Worm (Caenorhabditis elegans) whole organism, early embryonic: Measurements from ENCODE around the gene srh-288.

ENCODE experiments used
- B0310.2 ChIP-seq: sonication (generic microtip); optimal IDR thresholded peaks from 2 replicates; lab custom pipeline; 2016; ENCODE audit warnings: mild to moderate bottlenecking, missing genetic modification characterization, missing compliant biosample characterization
- F13C5.2 ChIP-seq: sonication (generic microtip); optimal IDR thresholded peaks from 2 replicates; lab custom pipeline; 2017; ENCODE audit warnings: mild to moderate bottlenecking, missing genetic modification characterization, inconsistent platforms, missing compliant biosample characterization
- aly-1 ChIP-seq: sonication (generic microtip); optimal IDR thresholded peaks from 2 replicates; lab custom pipeline; 2016; ENCODE audit warnings: missing genetic modification characterization, missing compliant biosample characterization
- ama-1 ChIP-seq: fragments of 150-350 bp; optimal IDR thresholded peaks from 2 replicates; lab custom pipeline; 2014
- ceh-13 ChIP-seq: fragments of 200-800 bp; sonication (Bioruptor generic); optimal IDR thresholded peaks from 2 replicates; lab custom pipeline; 2018; ENCODE audit warnings: mild to moderate bottlenecking, missing genetic modification characterization, missing compliant biosample characterization
- ceh-36 ChIP-seq: sonication (generic microtip); optimal IDR thresholded peaks from 2 replicates; lab custom pipeline; 2016; ENCODE audit warnings: missing genetic modification characterization, inconsistent platforms, missing compliant biosample characterization
- ets-7 ChIP-seq: sonication (generic microtip); optimal IDR thresholded peaks from 2 replicates; lab custom pipeline; 2016; ENCODE audit warnings: missing genotype, missing genetic modification characterization, missing compliant biosample characterization
- flt-1 ChIP-seq: fragments of 200-800 bp; sonication (Bioruptor generic); IDR thresholded peaks from 2 replicates; pipeline ENCODE4 v1.3.6; 2022; ENCODE audit warnings: missing genetic modification characterization, missing compliant biosample characterization
- hmbx-1 ChIP-seq: sonication (generic microtip); optimal IDR thresholded peaks from 2 replicates; lab custom pipeline; 2016; ENCODE audit warnings: mild to moderate bottlenecking, missing genetic modification characterization, missing compliant biosample characterization
- hmg-4 ChIP-seq: fragments of 200-800 bp; sonication (Bioruptor generic); optimal IDR thresholded peaks from 2 replicates; lab custom pipeline; 2018; ENCODE audit warnings: mild to moderate bottlenecking, missing genetic modification characterization, missing compliant biosample characterization
- hnd-1 ChIP-seq: sonication (generic microtip); optimal IDR thresholded peaks from 2 replicates; lab custom pipeline; 2016; ENCODE audit warnings: missing genetic modification characterization, missing compliant biosample characterization
- pes-1 ChIP-seq: fragments of 200-800 bp; sonication (Bioruptor generic); IDR thresholded peaks from 2 replicates; pipeline ENCODE4 v1.3.6; 2022; ENCODE audit warnings: missing genetic modification reagents, missing genetic modification characterization, missing compliant biosample characterization
- scrt-1 ChIP-seq: fragments of 200-800 bp; sonication (Bioruptor generic); IDR thresholded peaks from 2 replicates; pipeline ENCODE4 v1.3.6; 2022; ENCODE audit warnings: missing genetic modification characterization, missing compliant biosample characterization
- sea-1 ChIP-seq: fragments of 200-800 bp; sonication (Bioruptor generic); conservative IDR thresholded peaks from 2 replicates; pipeline ENCODE4 v1.3.6; 2022; ENCODE audit warnings: missing genetic modification characterization, missing compliant biosample characterization
- tbx-11 ChIP-seq: fragments of 200-800 bp; sonication (Bioruptor generic); IDR thresholded peaks from 2 replicates; pipeline ENCODE4 v1.3.6; 2022; ENCODE audit warnings: missing genetic modification characterization, missing compliant biosample characterization
- tbx-37 ChIP-seq: fragments of 200-800 bp; sonication (Bioruptor generic); conservative IDR thresholded peaks from 2 replicates; pipeline ENCODE4 v1.3.6; 2022; ENCODE audit warnings: missing genetic modification reagents, missing genetic modification characterization, missing compliant biosample characterization
- tra-4 ChIP-seq: sonication (generic microtip); optimal IDR thresholded peaks from 2 replicates; lab custom pipeline; 2017; ENCODE audit warnings: missing genetic modification characterization, missing compliant biosample characterization

The srh-288 gene

DNA sequence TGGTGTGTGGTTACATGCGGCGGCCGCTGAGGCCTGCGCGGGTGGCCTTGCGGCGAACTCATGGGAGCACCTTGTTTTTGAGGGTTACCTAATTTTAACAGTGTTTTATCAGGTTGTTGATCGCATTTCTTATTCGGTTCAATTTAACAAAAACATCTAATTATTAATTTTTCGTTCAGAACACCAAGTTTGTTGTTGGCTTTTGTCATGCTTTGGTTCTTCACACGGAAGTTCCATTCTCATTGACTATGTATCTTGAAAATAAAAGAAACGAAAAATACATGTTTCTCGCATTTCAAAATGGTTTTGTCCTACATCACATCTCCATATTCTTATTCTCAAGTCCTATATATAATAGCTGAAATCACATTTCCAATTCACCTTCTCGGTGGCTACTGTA lies 5.4 kb downstream of the srh-288 start, which contains the start of gene srh-290:
srh-290 (plus strand) TSS at position 301 of the 400 bp plus-strand sequence.
- TF ChIP-seq hmbx-1 (tag; lab: Kevin White, UChicago) (no peak), F13C5.2 (tag; lab: Kevin White, UChicago) (no peak), hnd-1 (tag; lab: Kevin White, UChicago) (no peak), ets-7 (tag; lab: Kevin White, UChicago) (no peak), ceh-36 (tag; lab: Kevin White, UChicago) (no peak), ceh-13 (GFP tag; lab: Kevin White, UChicago) (no peak), sea-1 (no peak), tra-4 (tag; lab: Kevin White, UChicago) (no peak), scrt-1 (no peak), aly-1 (tag; lab: Kevin White, UChicago) (no peak), tbx-11 (GFP tag; lab: Robert Waterston, UW) (no peak), tbx-37 (GFP tag; lab: Robert Waterston, UW) (no peak), B0310.2 (tag; lab: Kevin White, UChicago) (no peak), hmg-4 (no peak), pes-1 (GFP tag; lab: Robert Waterston, UW) (no peak), flt-1 (no peak), ama-1 (lab: Kevin White, UChicago) (no peak)

DNA sequence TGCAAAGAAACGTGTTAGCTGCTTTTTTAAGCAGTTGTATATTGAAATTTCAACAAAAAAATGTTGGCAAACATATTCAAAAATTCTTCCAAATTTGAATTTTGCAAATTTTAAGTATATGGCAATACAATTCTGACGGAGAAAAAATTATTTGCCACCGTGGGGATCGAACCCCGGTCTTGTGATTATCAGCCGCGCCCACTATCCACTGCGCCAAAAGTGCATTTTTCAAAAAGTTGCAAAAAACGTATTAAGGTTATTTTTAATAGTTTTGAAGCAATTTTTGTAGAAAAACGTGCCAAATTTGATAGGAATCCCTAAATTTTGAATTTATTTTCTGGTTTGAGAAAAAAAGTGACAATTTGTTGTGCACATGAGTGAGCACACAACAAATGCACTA lies 11.2 kb downstream of the srh-288 start:
- TF ChIP-seq scrt-1 (no peak), aly-1 (tag; lab: Kevin White, UChicago) (no peak), sea-1 (no peak), hnd-1 (tag; lab: Kevin White, UChicago) (no peak), tra-4 (tag; lab: Kevin White, UChicago) (no peak), pes-1 (GFP tag; lab: Robert Waterston, UW) (no peak), hmbx-1 (tag; lab: Kevin White, UChicago) (no peak), B0310.2 (tag; lab: Kevin White, UChicago) (no peak), tbx-37 (GFP tag; lab: Robert Waterston, UW) (no peak), flt-1 (no peak), ceh-13 (GFP tag; lab: Kevin White, UChicago) (no peak), ets-7 (tag; lab: Kevin White, UChicago) (no peak), ama-1 (lab: Kevin White, UChicago) (no peak), ceh-36 (tag; lab: Kevin White, UChicago) (no peak), F13C5.2 (tag; lab: Kevin White, UChicago) (no peak), hmg-4 (no peak), tbx-11 (GFP tag; lab: Robert Waterston, UW) (no peak)

DNA sequence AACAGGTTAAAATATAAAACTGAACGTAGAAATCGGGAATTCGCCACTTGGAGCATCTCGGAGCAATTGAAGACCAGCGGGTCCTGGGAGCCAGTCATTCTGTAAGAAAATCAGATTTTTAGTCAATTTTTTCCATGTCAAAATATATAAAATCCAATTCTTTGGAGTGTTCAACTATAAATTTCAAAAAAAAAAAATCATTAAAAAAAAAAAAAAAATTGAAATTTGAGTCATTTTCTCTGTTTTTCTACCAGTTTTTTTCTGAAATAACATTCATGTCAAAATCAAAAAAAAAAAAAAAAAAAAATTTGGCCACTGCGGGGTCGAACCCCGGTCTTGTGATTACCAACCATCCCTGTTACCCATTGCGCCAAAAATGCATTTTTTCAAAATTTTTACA lies 12.0 kb downstream of the srh-288 start, which contains the start of gene srab-12:
srab-12 (minus strand) TSS at position 101 of the 400 bp plus-strand sequence.
- no peak for TF ChIP-seq ceh-13 (GFP tag; lab: Kevin White, UChicago)
- no peak for TF ChIP-seq tbx-37 (GFP tag; lab: Robert Waterston, UW)
- TF ChIP-seq pes-1 (GFP tag; lab: Robert Waterston, UW) = no peak
- TF ChIP-seq hnd-1 (tag; lab: Kevin White, UChicago) = no peak
- TF ChIP-seq hmbx-1 (tag; lab: Kevin White, UChicago) = no peak
- TF ChIP-seq hmg-4 = no peak
- TF ChIP-seq tbx-11 (GFP tag; lab: Robert Waterston, UW) = no peak
- no peak for TF ChIP-seq ceh-36 (tag; lab: Kevin White, UChicago)
- TF ChIP-seq aly-1 (tag; lab: Kevin White, UChicago) = no peak
- no peak for TF ChIP-seq F13C5.2 (tag; lab: Kevin White, UChicago)
- no peak for TF ChIP-seq ama-1 (lab: Kevin White, UChicago)
- TF ChIP-seq flt-1 = no peak
- TF ChIP-seq ets-7 (tag; lab: Kevin White, UChicago) = no peak
- TF ChIP-seq B0310.2 (tag; lab: Kevin White, UChicago) = no peak

DNA sequence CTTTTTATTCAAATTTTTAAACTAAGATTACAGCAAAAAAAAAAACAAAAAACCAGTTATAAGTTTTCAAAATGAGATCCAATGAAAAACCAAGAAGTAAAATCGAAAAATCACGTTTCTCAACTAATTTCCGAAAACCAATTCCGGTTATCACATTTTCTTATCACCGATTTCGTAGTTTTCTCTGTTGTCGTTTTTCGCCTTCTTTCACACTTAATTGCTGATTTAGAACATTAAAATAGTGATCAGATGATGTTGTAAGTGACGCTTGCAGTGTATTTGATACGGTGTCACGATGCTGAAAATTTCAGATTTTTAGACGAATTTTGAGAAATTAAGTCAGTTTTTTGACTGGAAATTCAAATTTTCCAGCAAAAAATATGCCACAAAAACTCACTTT lies 15.3 kb downstream of the srh-288 start:
- TF ChIP-seq pes-1 (GFP tag; lab: Robert Waterston, UW) (no peak), tra-4 (tag; lab: Kevin White, UChicago) (no peak), aly-1 (tag; lab: Kevin White, UChicago) (no peak), tbx-11 (GFP tag; lab: Robert Waterston, UW) (no peak), ets-7 (tag; lab: Kevin White, UChicago) (no peak), hmg-4 (no peak), sea-1 (no peak)

DNA sequence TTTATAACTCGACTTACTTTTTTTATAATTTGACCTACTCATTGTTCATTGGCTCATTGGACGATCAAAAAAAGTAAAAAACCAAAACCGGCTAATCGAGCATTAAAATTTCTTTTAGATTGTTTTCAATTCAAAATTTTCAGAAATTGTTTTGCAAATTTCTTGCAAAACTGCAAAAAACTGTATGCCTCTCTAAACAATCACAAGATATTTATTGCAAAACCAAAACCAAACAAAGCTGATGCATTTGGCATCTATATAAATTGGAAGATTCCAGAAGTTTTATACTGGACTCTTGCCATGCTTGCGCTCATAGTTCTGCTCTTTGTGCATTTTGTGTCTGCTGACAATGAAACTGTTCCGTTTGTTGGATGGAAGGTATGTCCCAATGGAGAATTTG lies 17.9 kb downstream of the srh-288 start, which contains the start of gene C47A10.12:
C47A10.12 (plus strand) TSS at position 301 of the 400 bp plus-strand sequence.
- no peak for TF ChIP-seq flt-1
- TF ChIP-seq ceh-13 (GFP tag; lab: Kevin White, UChicago) = no peak
- no peak for TF ChIP-seq hnd-1 (tag; lab: Kevin White, UChicago)
- no peak for TF ChIP-seq scrt-1
- TF ChIP-seq sea-1 = no peak
- no peak for TF ChIP-seq pes-1 (GFP tag; lab: Robert Waterston, UW)
- TF ChIP-seq B0310.2 (tag; lab: Kevin White, UChicago) = no peak

DNA sequence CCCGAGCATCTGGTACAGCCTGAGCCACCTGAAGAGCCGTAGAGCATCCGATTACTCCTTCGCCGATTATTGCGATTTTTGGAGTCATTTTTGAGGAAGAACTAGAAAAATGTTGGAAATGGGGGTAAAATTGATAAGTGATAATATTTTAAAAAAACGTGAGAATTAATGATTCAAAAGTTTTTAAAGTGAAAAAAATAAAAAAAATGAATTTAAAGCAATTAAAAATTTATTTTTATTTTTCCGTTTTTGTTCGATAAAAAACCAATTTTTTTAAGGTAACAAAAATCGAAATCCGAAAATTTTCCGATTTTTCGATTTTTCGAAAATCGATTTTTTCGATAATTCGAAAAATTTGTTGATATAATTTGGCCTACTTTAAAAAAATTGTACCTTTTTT lies 18.4 kb downstream of the srh-288 start, which contains the start of gene ddo-1:
ddo-1 (minus strand) TSS at position 101 of the 400 bp plus-strand sequence.
- TF ChIP-seq hmbx-1 (tag; lab: Kevin White, UChicago) = no peak
- TF ChIP-seq ceh-13 (GFP tag; lab: Kevin White, UChicago) = no peak
- no peak for TF ChIP-seq hmg-4
- TF ChIP-seq tbx-11 (GFP tag; lab: Robert Waterston, UW) = no peak
- no peak for TF ChIP-seq pes-1 (GFP tag; lab: Robert Waterston, UW)

DNA sequence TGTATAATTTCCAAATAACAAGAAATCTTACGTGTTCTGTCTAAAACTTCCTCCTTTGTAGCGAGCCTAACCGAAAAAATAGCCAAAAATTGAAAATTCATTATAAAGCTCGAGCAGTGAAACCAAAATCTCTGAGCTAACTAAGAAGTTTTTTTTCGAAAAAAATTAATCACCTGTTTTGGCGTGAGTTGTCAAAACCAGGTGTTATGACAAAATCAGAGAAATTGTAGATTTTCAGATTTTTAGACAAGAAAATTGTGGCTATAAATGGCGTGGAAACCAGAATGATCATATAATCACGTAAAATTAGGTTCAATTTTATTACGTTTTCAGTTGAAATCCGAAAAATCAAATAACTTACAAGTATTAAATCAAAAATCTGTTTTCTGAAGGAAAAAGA lies 22.4 kb downstream of the srh-288 start, which contains the start of gene sre-21:
sre-21 (minus strand) TSS at position 101 of the 400 bp plus-strand sequence.
- TF ChIP-seq pes-1 (GFP tag; lab: Robert Waterston, UW) (no peak), B0310.2 (tag; lab: Kevin White, UChicago) (no peak), hnd-1 (tag; lab: Kevin White, UChicago) (no peak), hmbx-1 (tag; lab: Kevin White, UChicago) (no peak), F13C5.2 (tag; lab: Kevin White, UChicago) (no peak)
